Worm (Caenorhabditis elegans) whole organism, L4 larva: Measurements from ENCODE around the gene T14B4.19.

Experiments
- D1046.2 ChIP-seq: fragments of 200-800 bp; sonication (Bioruptor generic); IDR thresholded peaks from 2 replicates; pipeline ENCODE4 v1.3.6; 2022; ENCODE audit warnings: missing genetic modification characterization, missing compliant biosample characterization
- F10B5.3 ChIP-seq: sonication (generic microtip); optimal IDR thresholded peaks from 2 replicates; lab custom pipeline; 2016; ENCODE audit warnings: mild to moderate bottlenecking, missing genetic modification characterization, missing compliant biosample characterization
- F44E2.7 ChIP-seq: fragments of 200-800 bp; sonication (Bioruptor generic); IDR thresholded peaks from 2 replicates; pipeline ENCODE4 v2.1.2; 2022; ENCODE audit warnings: missing genetic modification characterization, missing compliant biosample characterization
- R02D3.7 ChIP-seq: fragments of 150-350 bp; sonication (generic microtip); optimal IDR thresholded peaks from 3 replicates; lab custom pipeline; 2014; ENCODE audit warnings: missing biosample characterization, missing genetic modification characterization
- Y5F2A.4 ChIP-seq: fragments of 200-800 bp; sonication (Bioruptor generic); optimal IDR thresholded peaks from 2 replicates; lab custom pipeline; 2018; ENCODE audit warnings: mild to moderate bottlenecking, missing genetic modification characterization, missing compliant biosample characterization
- aha-1 ChIP-seq: fragments of 150-350 bp; peaks from one replicate; lab custom pipeline; 2014; ENCODE audit warnings: missing biosample characterization, missing genetic modification characterization
- ceh-62 ChIP-seq: sonication (generic microtip); optimal IDR thresholded peaks from 2 replicates; lab custom pipeline; 2017; ENCODE audit warnings: missing biosample characterization, missing genetic modification characterization
- daf-16 ChIP-seq, 3 experiments: sonication (generic microtip); optimal IDR thresholded peaks; 2 replicates each; lab custom pipeline; 2016 to 2017; ENCODE audit warnings: missing genetic modification characterization in 3 of 3, missing genetic modification reagents in 3 of 3, mild to moderate bottlenecking in 2 of 3, missing compliant biosample characterization in 2 of 3, missing biosample characterization in 1 of 3, moderate library complexity in 1 of 3
- daf-19 ChIP-seq: fragments of 200-800 bp; sonication (Bioruptor generic); conservative IDR thresholded peaks from 2 replicates; pipeline ENCODE4 v1.3.6; 2022; ENCODE audit warnings: missing genetic modification characterization, missing compliant biosample characterization
- dmd-6 ChIP-seq: fragments of 200-800 bp; sonication (Bioruptor generic); IDR thresholded peaks from 2 replicates; pipeline ENCODE4 v1.3.6; 2022; ENCODE audit warnings: missing genetic modification reagents, missing genetic modification characterization, missing compliant biosample characterization
- dve-1 ChIP-seq: sonication (generic microtip); optimal IDR thresholded peaks from 2 replicates; lab custom pipeline; 2017; ENCODE audit warnings: antibody characterized with exemption, mild to moderate bottlenecking, missing genetic modification characterization, missing compliant biosample characterization; ENCODE audit not compliant: insufficient read depth
- fkh-10 ChIP-seq: fragments of 150-350 bp; optimal IDR thresholded peaks from 2 replicates; lab custom pipeline; 2014; ENCODE audit warnings: missing biosample characterization, missing genetic modification reagents, missing genetic modification characterization
- fos-1 ChIP-seq: fragments of 150-350 bp; optimal IDR thresholded peaks from 2 replicates; lab custom pipeline; 2014; ENCODE audit warnings: missing biosample characterization, missing genetic modification characterization
- gei-8 ChIP-seq: fragments of 200-800 bp; sonication (Bioruptor generic); optimal IDR thresholded peaks from 2 replicates; lab custom pipeline; 2018; ENCODE audit warnings: mild to moderate bottlenecking, missing genetic modification characterization, missing compliant biosample characterization
- hlh-11 ChIP-seq: fragments of 200-800 bp; sonication (Bioruptor generic); optimal IDR thresholded peaks from 2 replicates; lab custom pipeline; 2018; ENCODE audit warnings: mild to moderate bottlenecking, missing genetic modification characterization, missing compliant biosample characterization
- hlh-30 ChIP-seq: sonication (generic microtip); optimal IDR thresholded peaks from 2 replicates; lab custom pipeline; 2017; ENCODE audit warnings: antibody characterized with exemption, mild to moderate bottlenecking, missing genetic modification characterization, missing compliant biosample characterization; ENCODE audit not compliant: insufficient read depth
- lir-3 ChIP-seq: sonication (generic microtip); optimal IDR thresholded peaks from 2 replicates; lab custom pipeline; 2016; ENCODE audit warnings: mild to moderate bottlenecking, missing genetic modification characterization, missing compliant biosample characterization
- lsy-2 ChIP-seq, 2 experiments: fragments of 150-350 bp in 1 of 2; sonication (generic microtip) in 1 of 2; optimal IDR thresholded peaks; 2 replicates each; lab custom pipeline; 2014 to 2017; ENCODE audit warnings: missing biosample characterization in 2 of 2, missing genetic modification characterization in 2 of 2
- madf-5 ChIP-seq, 2 experiments: fragments of 200-800 bp; sonication (Bioruptor generic); IDR thresholded peaks; 2 replicates each; pipeline ENCODE4 v1.3.6; 2022; ENCODE audit warnings: missing compliant biosample characterization in 2 of 2, missing genetic modification characterization in 2 of 2
- madf-9 ChIP-seq: fragments of 200-800 bp; sonication (Bioruptor generic); conservative IDR thresholded peaks from 2 replicates; pipeline ENCODE4 v1.3.6; 2022; ENCODE audit warnings: missing genetic modification reagents, missing genetic modification characterization, missing compliant biosample characterization
- mdl-1 ChIP-seq, 2 experiments: fragments of 150-350 bp in 1 of 2; sonication (generic microtip) in 1 of 2; optimal IDR thresholded peaks; 2 replicates each; lab custom pipeline; 2014 to 2017; ENCODE audit warnings: missing biosample characterization in 2 of 2, missing genetic modification characterization in 2 of 2
- mep-1 ChIP-seq: fragments of 150-350 bp; sonication (generic microtip); optimal IDR thresholded peaks from 3 replicates; lab custom pipeline; 2014; ENCODE audit warnings: missing biosample characterization, missing genetic modification characterization
- mes-2 ChIP-seq: sonication (generic microtip); optimal IDR thresholded peaks from 2 replicates; lab custom pipeline; 2016; ENCODE audit warnings: missing genotype, mild to moderate bottlenecking, missing genetic modification characterization, missing compliant biosample characterization; ENCODE audit not compliant: poor library complexity, severe bottlenecking
- mxl-3 ChIP-seq: fragments of 200-800 bp; sonication (Bioruptor generic); optimal IDR thresholded peaks from 2 replicates; lab custom pipeline; 2018; ENCODE audit warnings: mild to moderate bottlenecking, missing genetic modification characterization, missing compliant biosample characterization
- nhr-10 ChIP-seq: fragments of 150-350 bp; optimal IDR thresholded peaks from 2 replicates; lab custom pipeline; 2014; ENCODE audit warnings: missing biosample characterization, missing genetic modification characterization
- nhr-11 ChIP-seq: fragments of 150-350 bp; optimal IDR thresholded peaks from 2 replicates; lab custom pipeline; 2014; ENCODE audit warnings: missing biosample characterization, missing genetic modification characterization
- nhr-111 ChIP-seq: fragments of 200-800 bp; sonication (Bioruptor generic); optimal IDR thresholded peaks from 2 replicates; lab custom pipeline; 2018; ENCODE audit warnings: mild to moderate bottlenecking, missing genetic modification characterization, missing compliant biosample characterization
- nhr-28 ChIP-seq: fragments of 150-350 bp; optimal IDR thresholded peaks from 2 replicates; lab custom pipeline; 2014; ENCODE audit warnings: missing biosample characterization, missing genetic modification characterization
- nhr-41 ChIP-seq: fragments of 200-800 bp; sonication (Bioruptor generic); IDR thresholded peaks from 2 replicates; pipeline ENCODE4 v1.3.6; 2022; ENCODE audit warnings: missing genetic modification reagents, missing genetic modification characterization, missing compliant biosample characterization
- nhr-48 ChIP-seq: sonication (generic microtip); optimal IDR thresholded peaks from 2 replicates; lab custom pipeline; 2016; ENCODE audit warnings: mild to moderate bottlenecking, missing genetic modification characterization, missing compliant biosample characterization
- pha-4 ChIP-seq, 2 experiments: fragments of 150-350 bp in 1 of 2; fragments of 200-800 bp in 1 of 2; sonication (Bioruptor generic) in 1 of 2; IDR thresholded peaks in 1 of 2; optimal IDR thresholded peaks in 1 of 2; 2 replicates each; pipeline versions ENCODE4 v1.3.6 to Lab custom; 2014 to 2022; ENCODE audit warnings: missing genetic modification characterization in 2 of 2, missing genetic modification reagents in 2 of 2, missing biosample characterization in 1 of 2, missing compliant biosample characterization in 1 of 2
- set-16 ChIP-seq: fragments of 200-800 bp; sonication (Bioruptor generic); IDR thresholded peaks from 2 replicates; pipeline ENCODE4 v1.3.6; 2022; ENCODE audit warnings: missing genetic modification reagents, missing genetic modification characterization, missing compliant biosample characterization
- skn-1 ChIP-seq: fragments of 150-350 bp; optimal IDR thresholded peaks from 2 replicates; lab custom pipeline; 2014; ENCODE audit warnings: missing biosample characterization, missing genetic modification characterization
- snpc-1.2 ChIP-seq: fragments of 200-800 bp; sonication (Bioruptor generic); IDR thresholded peaks from 2 replicates; pipeline ENCODE4 v1.3.6; 2022; ENCODE audit warnings: missing genetic modification reagents, missing genetic modification characterization, missing compliant biosample characterization
- tra-1 ChIP-seq: fragments of 200-800 bp; sonication (Bioruptor generic); IDR thresholded peaks from 2 replicates; pipeline ENCODE4 v1.3.6; 2022; ENCODE audit warnings: missing genetic modification reagents, missing genetic modification characterization, missing compliant biosample characterization
- unc-130 ChIP-seq: sonication (generic microtip); optimal IDR thresholded peaks from 2 replicates; lab custom pipeline; 2016; ENCODE audit warnings: missing genetic modification reagents, missing genetic modification characterization, missing compliant biosample characterization
- vab-7 ChIP-seq: fragments of 200-800 bp; sonication (Bioruptor generic); IDR thresholded peaks from 2 replicates; pipeline ENCODE4 v1.3.6; 2022; ENCODE audit warnings: missing genetic modification reagents, missing genetic modification characterization, missing compliant biosample characterization
- zag-1 ChIP-seq: fragments of 150-350 bp; optimal IDR thresholded peaks from 2 replicates; lab custom pipeline; 2014; ENCODE audit warnings: missing biosample characterization, missing genetic modification characterization
- zfp-3 ChIP-seq: fragments of 200-800 bp; sonication (Bioruptor generic); conservative IDR thresholded peaks from 2 replicates; pipeline ENCODE4 v1.3.6; 2022; ENCODE audit warnings: missing genetic modification reagents, missing genetic modification characterization, missing compliant biosample characterization
- zip-2 ChIP-seq: fragments of 150-350 bp; optimal IDR thresholded peaks from 2 replicates; lab custom pipeline; 2014; ENCODE audit warnings: missing biosample characterization, missing genetic modification characterization

The T14B4.19 gene

DNA sequence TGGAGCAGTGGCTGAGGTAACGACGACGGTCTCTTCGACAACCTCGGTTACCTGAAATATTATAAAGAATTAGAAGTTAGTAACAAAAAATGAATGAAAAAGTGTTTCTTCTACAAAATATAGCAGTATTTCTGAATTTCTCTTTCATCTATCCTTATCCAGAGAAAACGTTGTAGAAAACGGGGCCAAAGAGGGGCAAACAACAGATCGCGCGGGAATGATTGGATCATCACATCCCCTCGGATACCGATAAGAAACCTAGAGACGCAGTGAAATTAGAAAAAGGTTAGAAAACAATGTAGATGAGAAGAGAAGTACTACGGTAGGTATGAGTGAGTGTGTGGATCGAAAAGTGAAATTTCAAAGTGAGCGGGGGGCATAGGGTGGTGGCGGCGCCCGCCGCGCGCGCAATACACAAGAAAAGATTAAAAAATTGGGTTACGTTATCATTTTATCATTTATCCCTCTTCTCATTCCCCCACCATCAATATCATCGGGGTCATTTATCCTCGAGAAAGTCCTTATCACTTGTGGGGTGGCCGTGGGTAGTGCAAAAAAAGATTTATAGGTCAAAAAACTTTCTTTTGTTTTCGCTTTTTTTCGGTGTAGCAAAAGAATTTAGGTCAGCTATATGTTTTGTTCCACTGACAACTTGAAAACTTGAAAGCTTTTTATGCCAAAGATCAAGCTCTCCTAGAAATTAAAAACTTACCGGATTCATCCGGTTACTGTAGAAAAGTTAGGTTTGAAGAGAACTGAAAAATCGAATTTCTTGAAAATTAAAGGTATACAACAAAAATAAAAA, at the start of gene T14B4.19, which contains the start of gene dpy-10:
Gene T14B4.19, minus strand, starts transcription at position 755 of the 805 bp plus-strand sequence.
Gene dpy-10, minus strand, starts transcription at position 51 of the 805 bp plus-strand sequence.
- TF ChIP-seq mep-1 (tag; lab: Kevin White, UChicago), result no peak
- no peak for TF ChIP-seq madf-5 (GFP tag; IDR thresholded peaks at IDR 0.05; lab: Robert Waterston, UW)
- no peak for TF ChIP-seq skn-1 (tag; lab: Kevin White, UChicago)
- TF ChIP-seq lsy-2 (tag; optimal IDR thresholded peaks at IDR 0.05; lab: Kevin White, UChicago), result peak in 1 of 2 experiments; percentile 37
- TF ChIP-seq mxl-3 (GFP tag; lab: Kevin White, UChicago), result peak; percentile 73
- no peak for TF ChIP-seq lir-3 (tag; lab: Kevin White, UChicago)
- TF ChIP-seq nhr-10 (tag; lab: Kevin White, UChicago), result no peak
- no peak for TF ChIP-seq nhr-111 (GFP tag; lab: Kevin White, UChicago)
- TF ChIP-seq R02D3.7 (tag; lab: Kevin White, UChicago), result no peak
- no peak for TF ChIP-seq gei-8 (GFP tag; lab: Kevin White, UChicago)
- no peak for TF ChIP-seq unc-130
- no peak for TF ChIP-seq vab-7
- no peak for TF ChIP-seq tra-1
- TF ChIP-seq ceh-62 (tag; lab: Kevin White, UChicago), result no peak
- TF ChIP-seq hlh-11 (tag; lab: Kevin White, UChicago), result peak; percentile 61
- TF ChIP-seq F10B5.3 (tag; lab: Kevin White, UChicago), result no peak
- TF ChIP-seq hlh-30 (tag; lab: Kevin White, UChicago), result peak; percentile 41
- no peak for TF ChIP-seq snpc-1.2
- no peak for TF ChIP-seq zag-1 (tag; lab: Kevin White, UChicago)
- no peak for TF ChIP-seq daf-16 (GFP tag; optimal IDR thresholded peaks at IDR 0.05; lab: Kevin White, UChicago)
- no peak for TF ChIP-seq daf-16 (tag; optimal IDR thresholded peaks at IDR 0.05; lab: Kevin White, UChicago)
- peak; percentile 44 for TF ChIP-seq nhr-28
- no peak for TF ChIP-seq zfp-3 (GFP tag; lab: Robert Waterston, UW)
- no peak for TF ChIP-seq daf-19 (GFP tag; lab: Robert Waterston, UW)
- TF ChIP-seq madf-9 (GFP tag; lab: Robert Waterston, UW), result no peak
- no peak for TF ChIP-seq zip-2 (tag; lab: Kevin White, UChicago)
- TF ChIP-seq fos-1 (tag; lab: Kevin White, UChicago), result no peak
- no peak for TF ChIP-seq nhr-11 (tag; lab: Kevin White, UChicago)
- TF ChIP-seq dve-1 (tag; lab: Kevin White, UChicago), result no peak
- no peak for TF ChIP-seq dmd-6
- no peak for TF ChIP-seq mes-2 (tag; lab: Kevin White, UChicago)
- no peak for TF ChIP-seq nhr-41 (GFP tag; lab: Robert Waterston, UW)
- no peak for TF ChIP-seq nhr-48
- TF ChIP-seq F44E2.7 (GFP tag; lab: Robert Waterston, UW), result no peak
- TF ChIP-seq aha-1 (tag; lab: Kevin White, UChicago), result peak; percentile 3
- TF ChIP-seq set-16 (GFP tag; lab: Robert Waterston, UW), result no peak
- TF ChIP-seq fkh-10 (GFP tag; lab: Kevin White, UChicago), result no peak
- TF ChIP-seq pha-4 (GFP tag; IDR thresholded peaks at IDR 0.05; lab: Robert Waterston, UW), result no peak
- TF ChIP-seq pha-4 (tag; optimal IDR thresholded peaks at IDR 0.05; lab: Kevin White, UChicago), result no peak
- TF ChIP-seq D1046.2, result no peak
- no peak for TF ChIP-seq Y5F2A.4 (GFP tag; lab: Kevin White, UChicago)
- TF ChIP-seq mdl-1 (tag; optimal IDR thresholded peaks at IDR 0.05; lab: Kevin White, UChicago), result peak in 1 of 2 experiments; percentile 27
